Worm (Caenorhabditis elegans): Measurements from ENCODE around the gene C23F12.3.

Gene C23F12.3

ce11 chrX:9372987-9373386 lies 18.5 kb upstream of the C23F12.3 start (continued):
- TF ChIP-seq hlh-12 (tag; optimal IDR thresholded peaks at IDR 0.05) (no peak), pha-4 (tag; optimal IDR thresholded peaks at IDR 0.05) (no peak), rcor-1 (GFP tag; IDR thresholded peaks at IDR 0.05) (peak; percentile 50; the same call in 1 of the 2 replicates), tlf-1 (GFP tag; optimal IDR thresholded peaks at IDR 0.05) (no peak), cebp-1 (GFP tag; IDR thresholded peaks at IDR 0.05) (no peak), cebp-1 (tag; optimal IDR thresholded peaks at IDR 0.05) (peak; percentile 64), ztf-18 (tag; optimal IDR thresholded peaks at IDR 0.05) (peak; percentile 57), K11D2.4 (GFP tag; IDR thresholded peaks at IDR 0.05) (no peak), unc-62 (GFP tag; optimal IDR thresholded peaks at IDR 0.05) (no peak), ama-1 (optimal IDR thresholded peaks at IDR 0.05) (no peak), ama-1 (GFP tag; optimal IDR thresholded peaks at IDR 0.05) (peak in 1 of 2 experiments; percentile 39), mel-28 (tag; optimal IDR thresholded peaks at IDR 0.05; ENCODE audit: borderline replicate concordance) (no peak), B0035.1 (tag; optimal IDR thresholded peaks at IDR 0.05) (no peak), hmg-20 (GFP tag; IDR thresholded peaks at IDR 0.05) (no peak), ZK185.1 (tag; optimal IDR thresholded peaks at IDR 0.05; ENCODE audit: poor library complexity, severe bottlenecking) (peak; percentile 21), mes-4 (tag; optimal IDR thresholded peaks at IDR 0.05) (peak; percentile 63), snpc-4 (GFP tag; optimal IDR thresholded peaks at IDR 0.05) (peak; percentile 51), snpc-4 (tag; optimal IDR thresholded peaks at IDR 0.05) (peak in 3 of 4 experiments; percentile 28 to 77 (median 73)), T07F8.4 (tag; optimal IDR thresholded peaks at IDR 0.05) (no peak), ztf-26 (tag; optimal IDR thresholded peaks at IDR 0.05) (peak; percentile 50), nhr-80 (tag; optimal IDR thresholded peaks at IDR 0.05) (peak; percentile 29), F23B12.7 (tag; optimal IDR thresholded peaks at IDR 0.05; ENCODE audit: insufficient read depth) (peak; percentile 7), F52B5.7 (tag; optimal IDR thresholded peaks at IDR 0.05) (no peak), madf-3 (GFP tag; IDR thresholded peaks at IDR 0.05) (no peak), Y95B8A.8 (GFP tag; IDR thresholded peaks at IDR 0.05) (no peak), unc-130 (GFP tag; optimal IDR thresholded peaks at IDR 0.05) (peak; percentile 43), chd-7 (tag; optimal IDR thresholded peaks at IDR 0.05) (peak; percentile 73), attf-6 (GFP tag; IDR thresholded peaks at IDR 0.05) (no peak), aptf-3 (GFP tag; IDR thresholded peaks at IDR 0.05) (no peak), repo-1 (tag; optimal IDR thresholded peaks at IDR 0.05) (peak; percentile 13), bed-2 (GFP tag; IDR thresholded peaks at IDR 0.05) (no peak), nfya-1 (tag; optimal IDR thresholded peaks at IDR 0.05; ENCODE audit: borderline replicate concordance, insufficient read depth) (no peak), gei-17 (GFP tag; optimal IDR thresholded peaks at IDR 0.05) (peak; percentile 0), B0336.3 (GFP tag; IDR thresholded peaks at IDR 0.05) (0 out of 2 replicates have a peak, but pooled peaks have one; percentile 16), F33H1.4 (GFP tag; IDR thresholded peaks at IDR 0.05) (no peak), attf-5 (GFP tag; optimal IDR thresholded peaks at IDR 0.05) (peak; percentile 57), atf-7 (tag; optimal IDR thresholded peaks at IDR 0.05) (peak; percentile 53), lsl-1 (GFP tag; optimal IDR thresholded peaks at IDR 0.05) (no peak), snpc-1.1 (tag; optimal IDR thresholded peaks at IDR 0.05; ENCODE audit: insufficient read depth) (no peak), F55B11.4 (tag; optimal IDR thresholded peaks at IDR 0.05; ENCODE audit: borderline replicate concordance, insufficient read depth) (no peak), F49E8.2 (tag; optimal IDR thresholded peaks at IDR 0.05; ENCODE audit: insufficient read depth) (no peak), lin-40 (tag; optimal IDR thresholded peaks at IDR 0.05) (peak; percentile 52), lag-1 (GFP tag; IDR thresholded peaks at IDR 0.05) (no peak), ets-4 (GFP tag; optimal IDR thresholded peaks at IDR 0.05) (peak; percentile 9), nhr-120 (GFP tag; IDR thresholded peaks at IDR 0.05) (no peak), rec-8 (tag; optimal IDR thresholded peaks at IDR 0.05) (peak; percentile 7 to 42), nfyb-1 (GFP tag; IDR thresholded peaks at IDR 0.05) (peak; percentile 81), Y56A3A.18 (GFP tag; IDR thresholded peaks at IDR 0.05) (peak; percentile 74), Y53G8AR.9 (GFP tag; conservative IDR thresholded peaks at IDR 0.05) (peak; percentile 72; the same call in 1 of the 2 replicates)

All from whole organism, young adult.